Fruit fly (Drosophila melanogaster) whole organism, embryonic: Measurements from ENCODE around the gene Pex2.
A peak's percentile ranks its signal among the peaks of the same experiment; 100 is the strongest.

ENCODE experiments used
- Atf-2 ChIP-seq: fragments of 200-800 bp; sonication (Bioruptor generic); optimal IDR thresholded peaks from 2 replicates; lab custom pipeline; 2016; ENCODE audit warnings: missing biosample characterization, missing genetic modification characterization
- B-H2 ChIP-seq: fragments of 200-800 bp; sonication (Bioruptor generic); optimal IDR thresholded peaks from 2 replicates; lab custom pipeline; 2018; ENCODE audit warnings: missing biosample characterization, mild to moderate bottlenecking, missing genetic modification characterization
- C15 ChIP-seq: fragments of 200-800 bp; sonication (Bioruptor generic); IDR thresholded peaks from 3 replicates; pipeline ENCODE4 v1.3.6; 2022; ENCODE audit warnings: missing biosample characterization, missing genetic modification characterization
- CG1024 ChIP-seq: fragments of 200-800 bp; sonication (Bioruptor generic); IDR thresholded peaks from 2 replicates; pipeline ENCODE4 v1.3.6; 2022; ENCODE audit warnings: missing biosample characterization, missing genetic modification characterization
- CG11247 ChIP-seq: fragments of 200-800 bp; sonication (Bioruptor generic); IDR thresholded peaks from 2 replicates; pipeline ENCODE4 v1.3.6; 2022; ENCODE audit warnings: missing biosample characterization, missing genetic modification characterization
- CG11723 ChIP-seq: fragments of 200-800 bp; sonication (Bioruptor generic); optimal IDR thresholded peaks from 2 replicates; lab custom pipeline; 2017; ENCODE audit warnings: missing biosample characterization, mild to moderate bottlenecking, missing genetic modification characterization
- CG12104 ChIP-seq: fragments of 200-800 bp; sonication (Bioruptor generic); optimal IDR thresholded peaks from 3 replicates; lab custom pipeline; 2016; ENCODE audit warnings: missing biosample characterization, missing genetic modification characterization
- CG12155 ChIP-seq: fragments of 200-800 bp; sonication (Bioruptor generic); optimal IDR thresholded peaks from 3 replicates; lab custom pipeline; 2016; ENCODE audit warnings: missing biosample characterization, missing genetic modification characterization
- CG12299 ChIP-seq: fragments of 200-800 bp; sonication (Bioruptor generic); optimal IDR thresholded peaks from 2 replicates; lab custom pipeline; 2018; ENCODE audit warnings: missing biosample characterization, mild to moderate bottlenecking, missing genetic modification characterization
- CG16815 ChIP-seq: fragments of 200-800 bp; sonication (Bioruptor generic); optimal IDR thresholded peaks from 3 replicates; lab custom pipeline; 2017; ENCODE audit warnings: missing biosample characterization, mild to moderate bottlenecking, missing genetic modification characterization
- CG31224 ChIP-seq: fragments of 200-800 bp; sonication (Bioruptor generic); IDR thresholded peaks from 2 replicates; pipeline ENCODE4 v1.3.6; 2022; ENCODE audit warnings: missing biosample characterization, missing genetic modification characterization
- CG31388 ChIP-seq: fragments of 200-800 bp; sonication (Bioruptor generic); optimal IDR thresholded peaks from 2 replicates; lab custom pipeline; 2016; ENCODE audit warnings: missing biosample characterization, missing genetic modification characterization
- CG34224 ChIP-seq: fragments of 200-800 bp; sonication (Bioruptor generic); IDR thresholded peaks from 3 replicates; pipeline ENCODE4 v1.3.6; 2022; ENCODE audit warnings: missing biosample characterization, missing genetic modification characterization; ENCODE audit not compliant: partially characterized antibody
- CG3726 ChIP-seq: fragments of 200-800 bp; sonication (Bioruptor generic); IDR thresholded peaks from 3 replicates; pipeline ENCODE4, ENCODE4 v1.3.6; 2022; ENCODE audit warnings: missing biosample characterization, missing genetic modification characterization
- CG3847 ChIP-seq: fragments of 200-800 bp; sonication (Bioruptor generic); IDR thresholded peaks from 2 replicates; pipeline ENCODE4 v1.3.6; 2022; ENCODE audit warnings: missing biosample characterization, missing genetic modification characterization
- CG4404 ChIP-seq: fragments of 200-800 bp; sonication (Bioruptor generic); IDR thresholded peaks from 2 replicates; pipeline ENCODE4 v1.3.6; 2022; ENCODE audit warnings: missing biosample characterization, missing genetic modification characterization
- CG7963 ChIP-seq: fragments of 200-800 bp; sonication (Bioruptor generic); IDR thresholded peaks from 3 replicates; pipeline ENCODE4 v1.3.6; 2022; ENCODE audit warnings: missing biosample characterization, missing genetic modification characterization; ENCODE audit not compliant: partially characterized antibody
- CG8281 ChIP-seq: fragments of 200-800 bp; sonication (Bioruptor generic); optimal IDR thresholded peaks from 2 replicates; lab custom pipeline; 2018; ENCODE audit warnings: missing biosample characterization, mild to moderate bottlenecking, missing genetic modification characterization, moderate library complexity
- Dp ChIP-seq: fragments of 200-800 bp; sonication (Bioruptor generic); optimal IDR thresholded peaks from 2 replicates; lab custom pipeline; 2018; ENCODE audit warnings: missing biosample characterization, mild to moderate bottlenecking, missing genetic modification characterization, moderate library complexity
- Dref ChIP-seq: fragments of 200-800 bp; sonication (Bioruptor generic); IDR thresholded peaks from 2 replicates; pipeline ENCODE4 v1.3.6; 2022; ENCODE audit warnings: missing biosample characterization, missing genetic modification characterization
- Fer3 ChIP-seq: fragments of 200-800 bp; sonication (Bioruptor generic); optimal IDR thresholded peaks from 2 replicates; lab custom pipeline; 2018; ENCODE audit warnings: missing biosample characterization, mild to moderate bottlenecking, missing genetic modification characterization, moderate library complexity
- H15 ChIP-seq: fragments of 200-800 bp; sonication (Bioruptor generic); IDR thresholded peaks from 3 replicates; pipeline ENCODE4 v1.3.6; 2022; ENCODE audit warnings: missing biosample characterization, missing genetic modification characterization
- HLH4C ChIP-seq: fragments of 200-800 bp; sonication (Bioruptor generic); IDR thresholded peaks from 3 replicates; pipeline ENCODE4 v1.3.6; 2022; ENCODE audit warnings: missing biosample characterization, missing genetic modification characterization; ENCODE audit not compliant: partially characterized antibody
- Hand ChIP-seq: fragments of 200-800 bp; sonication (Bioruptor generic); optimal IDR thresholded peaks from 2 replicates; lab custom pipeline; 2017; ENCODE audit warnings: mild to moderate bottlenecking, missing biosample characterization, missing genetic modification reagents, missing genetic modification characterization
- Hr78 ChIP-seq, 2 experiments: fragments of 200-800 bp in 1 of 2; fragments of >200 bp in 1 of 2; sonication (Bioruptor generic) in 1 of 2; optimal IDR thresholded peaks; 2 replicates each; lab custom pipeline; 2017 to 2019; ENCODE audit warnings: missing biosample characterization in 2 of 2, missing genetic modification characterization in 2 of 2, mild to moderate bottlenecking in 1 of 2, moderate library complexity in 1 of 2
- Jarid2 ChIP-seq: fragments of 200-800 bp; sonication (Bioruptor generic); optimal IDR thresholded peaks from 3 replicates; lab custom pipeline; 2017; ENCODE audit warnings: mild to moderate bottlenecking, missing biosample characterization, missing genetic modification reagents, missing genetic modification characterization
- Kr ChIP-seq: fragments of 200-800 bp; sonication (Bioruptor generic); optimal IDR thresholded peaks from 2 replicates; lab custom pipeline; 2017; ENCODE audit warnings: missing biosample characterization, mild to moderate bottlenecking, missing genetic modification characterization
- Meics ChIP-seq: fragments of 200-800 bp; sonication (Bioruptor generic); optimal IDR thresholded peaks from 2 replicates; lab custom pipeline; 2017; ENCODE audit warnings: missing biosample characterization, mild to moderate bottlenecking, missing genetic modification characterization
- NK7.1 ChIP-seq: fragments of 200-800 bp; sonication (Bioruptor generic); optimal IDR thresholded peaks from 3 replicates; lab custom pipeline; 2016; ENCODE audit warnings: missing biosample characterization, missing genetic modification characterization
- Ravus ChIP-seq: fragments of 200-800 bp; sonication (Bioruptor generic); IDR thresholded peaks from 2 replicates; pipeline ENCODE4 v1.3.6; 2022; ENCODE audit warnings: missing biosample characterization, missing genetic modification characterization
- Stat92E ChIP-seq, 3 experiments: fragments of >200 bp in 2 of 3; fragments of 200-800 bp in 1 of 3; sonication (Bioruptor generic) in 1 of 3; optimal IDR thresholded peaks; 2 replicates each; lab custom pipeline; 2017 to 2019; ENCODE audit warnings: missing biosample characterization in 3 of 3, missing genetic modification characterization in 3 of 3, mild to moderate bottlenecking in 1 of 3, moderate library complexity in 1 of 3
- ab ChIP-seq: fragments of 200-800 bp; sonication (Bioruptor generic); optimal IDR thresholded peaks from 2 replicates; lab custom pipeline; 2016; ENCODE audit warnings: missing biosample characterization, missing genetic modification characterization
- cg ChIP-seq: fragments of 200-800 bp; sonication (Bioruptor generic); optimal IDR thresholded peaks from 3 replicates; lab custom pipeline; 2019; ENCODE audit warnings: missing biosample characterization, mild to moderate bottlenecking, missing genetic modification characterization, moderate library complexity
- crol ChIP-seq: fragments of 200-800 bp; sonication (Bioruptor generic); IDR thresholded peaks from 2 replicates; pipeline ENCODE4 v1.3.6; 2022; ENCODE audit warnings: missing biosample characterization, missing genetic modification characterization
- eve ChIP-seq, 2 experiments: fragments of >200 bp; optimal IDR thresholded peaks; 2 replicates each; lab custom pipeline; 2017; ENCODE audit warnings: missing biosample characterization in 2 of 2, missing genetic modification characterization in 2 of 2
- fd96Cb ChIP-seq: fragments of 200-800 bp; sonication (Bioruptor generic); optimal IDR thresholded peaks from 2 replicates; lab custom pipeline; 2018; ENCODE audit warnings: missing biosample characterization, mild to moderate bottlenecking, missing genetic modification characterization, moderate library complexity
- grau ChIP-seq: fragments of 200-800 bp; optimal IDR thresholded peaks from 3 replicates; lab custom pipeline; 2019; ENCODE audit warnings: missing biosample characterization, mild to moderate bottlenecking, missing genetic modification characterization, moderate library complexity
- gsb ChIP-seq: fragments of 200-800 bp; sonication (Bioruptor generic); IDR thresholded peaks from 2 replicates; pipeline ENCODE4 v1.3.6; 2022; ENCODE audit warnings: missing biosample characterization, missing genetic modification characterization
- insv ChIP-seq, 2 experiments: fragments of 200-800 bp; sonication (Bioruptor generic); optimal IDR thresholded peaks; 3 replicates each; lab custom pipeline; 2016 to 2018; ENCODE audit warnings: missing biosample characterization in 2 of 2, missing genetic modification characterization in 2 of 2
- kay ChIP-seq: fragments of 200-800 bp; sonication (Bioruptor generic); optimal IDR thresholded peaks from 2 replicates; lab custom pipeline; 2016; ENCODE audit warnings: missing biosample characterization, missing genetic modification characterization
- mirr ChIP-seq: fragments of 200-800 bp; sonication (Bioruptor generic); optimal IDR thresholded peaks from 3 replicates; lab custom pipeline; 2018; ENCODE audit warnings: missing biosample characterization, mild to moderate bottlenecking, missing genetic modification characterization
- nerfin-1 ChIP-seq: fragments of 200-800 bp; sonication (Bioruptor generic); optimal IDR thresholded peaks from 3 replicates; lab custom pipeline; 2019; ENCODE audit warnings: missing biosample characterization, mild to moderate bottlenecking, missing genetic modification characterization, moderate library complexity
- nom ChIP-seq: fragments of 200-800 bp; sonication (Bioruptor generic); optimal IDR thresholded peaks from 2 replicates; lab custom pipeline; 2017; ENCODE audit warnings: missing biosample characterization, missing genetic modification characterization, mild to moderate bottlenecking, moderate library complexity, missing genetic modification reagents
- ro ChIP-seq: fragments of 200-800 bp; sonication (Bioruptor generic); IDR thresholded peaks from 2 replicates; pipeline ENCODE4 v1.3.6; 2022; ENCODE audit warnings: missing biosample characterization, missing genetic modification characterization
- sd ChIP-seq: fragments of 200-800 bp; sonication (Bioruptor generic); optimal IDR thresholded peaks from 3 replicates; lab custom pipeline; 2018; ENCODE audit warnings: missing biosample characterization, mild to moderate bottlenecking, missing genetic modification characterization, moderate library complexity
- ssp ChIP-seq: fragments of 200-800 bp; sonication (Bioruptor generic); IDR thresholded peaks from 2 replicates; pipeline ENCODE4 v1.3.6; 2022; ENCODE audit warnings: missing biosample characterization, missing genetic modification characterization
- tna ChIP-seq: fragments of 200-800 bp; sonication (Bioruptor generic); IDR thresholded peaks from 2 replicates; pipeline ENCODE4 v1.3.6; 2022; ENCODE audit warnings: missing biosample characterization, missing genetic modification characterization; ENCODE audit not compliant: partially characterized antibody
- trh ChIP-seq: fragments of 200-800 bp; sonication (Bioruptor generic); optimal IDR thresholded peaks from 2 replicates; lab custom pipeline; 2016; ENCODE audit warnings: missing biosample characterization, missing genetic modification characterization
- tx ChIP-seq: fragments of 200-800 bp; sonication (Bioruptor generic); optimal IDR thresholded peaks from 2 replicates; lab custom pipeline; 2016; ENCODE audit warnings: missing biosample characterization, missing genetic modification characterization

The Pex2 gene

DNA sequence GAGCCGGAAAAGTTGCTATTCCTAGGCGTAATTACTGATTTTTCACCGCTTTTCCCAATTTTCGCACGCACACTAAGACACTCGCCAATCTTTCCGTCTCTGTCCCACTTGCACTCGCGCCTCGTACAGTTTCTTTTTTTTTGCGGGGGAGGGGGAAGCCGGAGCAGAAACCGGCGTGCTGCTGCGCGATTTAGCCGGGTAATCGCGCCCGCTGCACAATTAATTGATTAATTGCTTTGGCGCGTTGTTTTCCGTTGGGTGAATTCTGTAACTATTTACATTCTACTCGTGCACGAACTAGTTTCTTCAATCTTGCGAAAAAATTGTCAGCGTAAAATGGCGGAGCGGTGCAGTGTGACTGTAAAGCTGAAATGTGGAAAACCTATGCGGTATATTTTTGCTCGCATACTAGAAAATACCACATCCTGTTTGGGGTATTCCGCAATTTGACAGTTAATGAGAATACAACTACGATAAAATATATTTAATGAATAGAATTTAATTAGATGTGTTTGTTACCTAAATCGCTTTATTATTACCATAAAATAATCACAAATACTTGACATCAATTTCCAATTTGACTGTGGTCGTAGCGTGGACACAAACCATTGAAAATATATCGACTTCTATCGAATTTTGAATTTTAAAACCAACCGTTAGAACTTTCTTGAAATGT is 23.6 kb upstream of the Pex2 start, which contains the start of gene Cpsf6 (continued):
- TF ChIP-seq trh (GFP tag; lab: Kevin White, UChicago) (no peak), CG3726 (GFP tag; lab: Robert Waterston, UW) (no peak), CG7963 (no peak), Stat92E (GFP tag; optimal IDR thresholded peaks at IDR 0.05; lab: Kevin White, UChicago) (no peak), Hand (no peak), CG12155 (GFP tag; lab: Kevin White, UChicago) (peak; percentile 44), eve (GFP tag; optimal IDR thresholded peaks at IDR 0.05; lab: Kevin White, UChicago) (no peak), NK7.1 (GFP tag; lab: Kevin White, UChicago) (no peak), CG16815 (GFP tag; lab: Kevin White, UChicago) (peak; percentile 22), Dp (peak; percentile 67), sd (tag; lab: Kevin White, UChicago) (no peak), Jarid2 (GFP tag; lab: Kevin White, UChicago) (no peak), crol (GFP tag; lab: Robert Waterston, UW) (peak; percentile 94), nom (GFP tag; lab: Kevin White, UChicago) (peak; percentile 50), Dref (GFP tag; lab: Robert Waterston, UW) (peak; percentile 76), tx (GFP tag; lab: Kevin White, UChicago) (peak; percentile 13), ro (GFP tag; lab: Robert Waterston, UW) (no peak), CG12299 (peak; percentile 41), Atf-2 (GFP tag; lab: Kevin White, UChicago) (no peak), fd96Cb (tag; lab: Kevin White, UChicago) (peak; percentile 52), Fer3 (peak; percentile 66), HLH4C (GFP tag; lab: Robert Waterston, UW) (no peak), grau (tag; lab: Kevin White, UChicago) (peak; percentile 75), CG31388 (GFP tag; lab: Kevin White, UChicago) (peak; percentile 24), C15 (GFP tag; lab: Robert Waterston, UW) (no peak), CG8281 (peak; percentile 15), tna (GFP tag; lab: Robert Waterston, UW) (no peak), CG11247 (GFP tag; lab: Robert Waterston, UW) (peak; percentile 39; the same call in 1 of the 2 replicates), ssp (GFP tag; lab: Robert Waterston, UW) (peak; percentile 74), Kr (GFP tag; lab: Kevin White, UChicago) (no peak), CG31224 (GFP tag; lab: Robert Waterston, UW) (peak; percentile 53), Hr78 (GFP tag; optimal IDR thresholded peaks at IDR 0.05; lab: Kevin White, UChicago) (no peak), CG12104 (peak; percentile 47), cg (GFP tag; lab: Kevin White, UChicago) (peak; percentile 97), Meics (GFP tag; lab: Kevin White, UChicago) (no peak), H15 (peak; percentile 32; the same call in 1 of the 3 replicates), CG1024 (GFP tag; lab: Robert Waterston, UW) (0 out of 2 replicates have a peak, but pooled peaks have one; percentile 14), nerfin-1 (tag; lab: Kevin White, UChicago) (peak; percentile 42), CG34224 (GFP tag; lab: Robert Waterston, UW) (peak; percentile 36; the same call in 1 of the 3 replicates), B-H2 (GFP tag; lab: Kevin White, UChicago) (no peak), gsb (GFP tag; lab: Robert Waterston, UW) (no peak), Ravus (GFP tag; lab: Robert Waterston, UW) (no peak; the same call in 1 of the 2 replicates), kay (peak; percentile 27), insv (GFP tag; optimal IDR thresholded peaks at IDR 0.05; lab: Kevin White, UChicago) (peak in 1 of 2 experiments; percentile 87), CG11723 (GFP tag; lab: Kevin White, UChicago) (no peak), CG3847 (GFP tag; lab: Robert Waterston, UW) (peak; percentile 66), CG4404 (GFP tag; lab: Robert Waterston, UW) (0 out of 2 replicates have a peak, but pooled peaks have one; percentile 15), ab (GFP tag; lab: Kevin White, UChicago) (no peak), mirr (peak; percentile 31)
